Worm (Caenorhabditis elegans) whole organism, mixed stage, embryonic: ENCODE measurements around the gene gpx-3.

Experiments used
- M03D4.4 ChIP-seq: sonication (generic microtip); optimal IDR thresholded peaks from 2 replicates; lab custom pipeline; 2017; ENCODE audit warnings: mild to moderate bottlenecking, missing genetic modification characterization, missing compliant biosample characterization
- bed-3 ChIP-seq: fragments of 200-800 bp; sonication (Bioruptor generic); optimal IDR thresholded peaks from 3 replicates; lab custom pipeline; 2018; ENCODE audit warnings: mild to moderate bottlenecking, missing genetic modification characterization, moderate library complexity, missing compliant biosample characterization
- blmp-1 ChIP-seq: fragments of 150-350 bp; optimal IDR thresholded peaks from 2 replicates; lab custom pipeline; 2014; ENCODE audit warnings: missing biosample characterization, missing genetic modification characterization
- ceh-39 ChIP-seq: fragments of 150-350 bp; optimal IDR thresholded peaks from 2 replicates; lab custom pipeline; 2014; ENCODE audit warnings: missing biosample characterization, missing genetic modification characterization
- ceh-43 ChIP-seq: fragments of 200-800 bp; sonication (Bioruptor generic); optimal IDR thresholded peaks from 2 replicates; lab custom pipeline; 2018; ENCODE audit warnings: mild to moderate bottlenecking, missing genetic modification characterization, moderate library complexity, missing compliant biosample characterization
- ceh-83 ChIP-seq: fragments of 200-800 bp; sonication (Bioruptor generic); optimal IDR thresholded peaks from 2 replicates; lab custom pipeline; 2018; ENCODE audit warnings: mild to moderate bottlenecking, missing genetic modification characterization, missing compliant biosample characterization
- ces-1 ChIP-seq: fragments of 150-350 bp; optimal IDR thresholded peaks from 2 replicates; lab custom pipeline; 2014; ENCODE audit warnings: missing biosample characterization, missing genetic modification reagents, missing genetic modification characterization
- cnd-1 ChIP-seq: fragments of 200-800 bp; sonication (Bioruptor generic); optimal IDR thresholded peaks from 2 replicates; lab custom pipeline; 2018; ENCODE audit warnings: mild to moderate bottlenecking, missing genetic modification characterization, missing compliant biosample characterization
- drap-1 ChIP-seq: fragments of 200-800 bp; sonication (Bioruptor generic); optimal IDR thresholded peaks from 3 replicates; lab custom pipeline; 2018; ENCODE audit warnings: mild to moderate bottlenecking, missing genetic modification characterization, missing compliant biosample characterization
- elt-1 ChIP-seq: sonication (generic microtip); optimal IDR thresholded peaks from 2 replicates; lab custom pipeline; 2017; ENCODE audit warnings: missing genetic modification characterization, mild to moderate bottlenecking, missing compliant biosample characterization, antibody characterized with exemption, moderate library complexity, borderline replicate concordance; ENCODE audit not compliant: insufficient read depth
- elt-3 ChIP-seq: fragments of 150-350 bp; optimal IDR thresholded peaks from 2 replicates; lab custom pipeline; 2014; ENCODE audit warnings: missing biosample characterization, missing genetic modification characterization
- flh-1 ChIP-seq: fragments of 200-800 bp; sonication (Bioruptor generic); optimal IDR thresholded peaks from 2 replicates; lab custom pipeline; 2018; ENCODE audit warnings: mild to moderate bottlenecking, missing genetic modification characterization, moderate library complexity, missing compliant biosample characterization
- ham-2 ChIP-seq: fragments of 200-800 bp; sonication (Bioruptor generic); optimal IDR thresholded peaks from 2 replicates; lab custom pipeline; 2018; ENCODE audit warnings: mild to moderate bottlenecking, missing genetic modification characterization, missing compliant biosample characterization
- lin-32 ChIP-seq: fragments of 200-800 bp; sonication (Bioruptor generic); optimal IDR thresholded peaks from 2 replicates; lab custom pipeline; 2018; ENCODE audit warnings: mild to moderate bottlenecking, missing genetic modification characterization, missing compliant biosample characterization
- lsy-2 ChIP-seq: fragments of 150-350 bp; optimal IDR thresholded peaks from 2 replicates; lab custom pipeline; 2014; ENCODE audit warnings: missing biosample characterization, missing genetic modification characterization
- mab-5 ChIP-seq: fragments of 150-350 bp; optimal IDR thresholded peaks from 2 replicates; lab custom pipeline; 2014; ENCODE audit warnings: missing biosample characterization, missing genetic modification characterization
- mep-1 ChIP-seq: fragments of 150-350 bp; optimal IDR thresholded peaks from 2 replicates; lab custom pipeline; 2017; ENCODE audit warnings: missing biosample characterization, missing genetic modification reagents, missing genetic modification characterization, inconsistent platforms
- mls-2 ChIP-seq: sonication (generic microtip); optimal IDR thresholded peaks from 2 replicates; lab custom pipeline; 2016; ENCODE audit warnings: mild to moderate bottlenecking, missing genetic modification characterization, moderate library complexity, missing compliant biosample characterization
- nhr-2 ChIP-seq: fragments of 150-350 bp; optimal IDR thresholded peaks from 2 replicates; lab custom pipeline; 2014; ENCODE audit warnings: missing biosample characterization, missing genetic modification characterization
- nhr-237 ChIP-seq: fragments of 150-350 bp; optimal IDR thresholded peaks from 2 replicates; lab custom pipeline; 2014; ENCODE audit warnings: missing biosample characterization, missing genetic modification characterization
- nhr-28 ChIP-seq: fragments of 150-350 bp; optimal IDR thresholded peaks from 2 replicates; lab custom pipeline; 2014; ENCODE audit warnings: missing biosample characterization, missing genetic modification characterization
- pha-4 ChIP-seq: fragments of 150-350 bp; optimal IDR thresholded peaks from 2 replicates; lab custom pipeline; 2018; ENCODE audit warnings: missing biosample characterization, missing genetic modification reagents, missing genetic modification characterization
- sem-2 ChIP-seq: fragments of 200-800 bp; sonication (Bioruptor generic); optimal IDR thresholded peaks from 2 replicates; lab custom pipeline; 2018; ENCODE audit warnings: mild to moderate bottlenecking, missing genetic modification characterization, missing compliant biosample characterization
- sptf-1 ChIP-seq: sonication (generic microtip); optimal IDR thresholded peaks from 2 replicates; lab custom pipeline; 2017; ENCODE audit warnings: mild to moderate bottlenecking, missing genetic modification characterization, moderate library complexity, missing compliant biosample characterization
- tbx-8 ChIP-seq: fragments of 200-800 bp; sonication (Bioruptor generic); optimal IDR thresholded peaks from 2 replicates; lab custom pipeline; 2018; ENCODE audit warnings: mild to moderate bottlenecking, missing genetic modification characterization, moderate library complexity, missing compliant biosample characterization
- unc-120 ChIP-seq: sonication (generic microtip); optimal IDR thresholded peaks from 2 replicates; lab custom pipeline; 2017; ENCODE audit warnings: missing genetic modification characterization, missing compliant biosample characterization; ENCODE audit not compliant: poor library complexity, severe bottlenecking
- unc-39 ChIP-seq: fragments of 150-350 bp; optimal IDR thresholded peaks from 2 replicates; lab custom pipeline; 2014; ENCODE audit warnings: missing biosample characterization, missing genetic modification characterization
- unc-62 ChIP-seq: fragments of 150-350 bp; optimal IDR thresholded peaks from 2 replicates; lab custom pipeline; 2014; ENCODE audit warnings: missing biosample characterization, missing genetic modification reagents, missing genetic modification characterization
- zip-8 ChIP-seq: fragments of 150-350 bp; optimal IDR thresholded peaks from 2 replicates; lab custom pipeline; 2014; ENCODE audit warnings: missing biosample characterization, missing genetic modification characterization
- ztf-11 ChIP-seq: fragments of 150-350 bp; optimal IDR thresholded peaks from 2 replicates; lab custom pipeline; 2014; ENCODE audit warnings: missing biosample characterization, missing genetic modification characterization

The gpx-3 gene

DNA sequence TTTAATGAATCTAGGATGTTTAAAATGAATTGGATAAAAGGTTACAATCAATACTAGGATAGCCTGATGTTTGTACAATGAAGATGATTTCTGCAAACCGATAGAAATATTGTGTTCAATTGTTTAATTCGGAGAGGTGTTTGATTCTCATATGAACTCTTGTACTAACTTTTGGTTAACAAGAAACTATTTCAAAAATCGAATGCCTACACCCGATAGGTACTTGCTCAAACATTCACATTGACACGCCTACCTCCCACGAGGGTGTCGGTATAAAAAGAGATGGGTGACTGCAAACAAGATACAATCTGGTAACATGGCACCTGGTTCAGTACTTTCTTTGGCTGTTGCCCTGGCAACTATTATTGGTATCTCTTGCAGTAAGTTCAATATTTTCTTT lies at the start of gene gpx-3:
Gene gpx-3 (plus strand): TSS at position 301 of the 400 bp plus-strand sequence.
- TF ChIP-seq unc-120 (tag; lab: Kevin White, UChicago) (no peak), ztf-11 (no peak), mep-1 (tag; lab: Kevin White, UChicago) (no peak), lin-32 (GFP tag; lab: Kevin White, UChicago) (no peak), ham-2 (no peak), nhr-237 (tag; lab: Kevin White, UChicago) (no peak), ceh-39 (no peak), blmp-1 (no peak), elt-3 (tag; lab: Kevin White, UChicago) (no peak), sem-2 (GFP tag; lab: Kevin White, UChicago) (no peak), elt-1 (tag; lab: Kevin White, UChicago) (no peak), flh-1 (GFP tag; lab: Kevin White, UChicago) (no peak)

ce11 chrX:9539294-9540030 lies 48.3 kb upstream of the gpx-3 start, which contains the start of gene nuc-1:
nuc-1 (plus strand) TSS chrX:9539905.
- TF ChIP-seq lsy-2 (tag; lab: Kevin White, UChicago) (no peak), pha-4 (tag; lab: Kevin White, UChicago) (no peak), nhr-2 (tag; lab: Kevin White, UChicago) (no peak), unc-39 (tag; lab: Kevin White, UChicago) (no peak), ztf-11 (no peak), unc-120 (tag; lab: Kevin White, UChicago) (no peak), M03D4.4 (tag; lab: Kevin White, UChicago) (no peak), elt-3 (tag; lab: Kevin White, UChicago) (no peak), mab-5 (no peak), elt-1 (tag; lab: Kevin White, UChicago) (no peak), ceh-43 (GFP tag; lab: Kevin White, UChicago) (no peak), blmp-1 (no peak), cnd-1 (tag; lab: Kevin White, UChicago) (no peak), flh-1 (GFP tag; lab: Kevin White, UChicago) (no peak), nhr-237 (tag; lab: Kevin White, UChicago) (no peak)

- TF ChIP-seq tbx-8 (GFP tag; lab: Kevin White, UChicago) (no peak), lsy-2 (tag; lab: Kevin White, UChicago) (no peak), elt-3 (tag; lab: Kevin White, UChicago) (no peak), zip-8 (tag; lab: Kevin White, UChicago) (no peak), nhr-28 (tag; lab: Kevin White, UChicago) (no peak), pha-4 (tag; lab: Kevin White, UChicago) (no peak), ztf-11 (no peak), bed-3 (GFP tag; lab: Kevin White, UChicago) (no peak), drap-1 (GFP tag; lab: Kevin White, UChicago) (no peak), mep-1 (tag; lab: Kevin White, UChicago) (no peak), mls-2 (no peak)
- TF ChIP-seq, all 35 proteins: peak for 0
Observed at ce11 chrX:9540464-9540863, 47.3 kb upstream of the gpx-3 start.

DNA sequence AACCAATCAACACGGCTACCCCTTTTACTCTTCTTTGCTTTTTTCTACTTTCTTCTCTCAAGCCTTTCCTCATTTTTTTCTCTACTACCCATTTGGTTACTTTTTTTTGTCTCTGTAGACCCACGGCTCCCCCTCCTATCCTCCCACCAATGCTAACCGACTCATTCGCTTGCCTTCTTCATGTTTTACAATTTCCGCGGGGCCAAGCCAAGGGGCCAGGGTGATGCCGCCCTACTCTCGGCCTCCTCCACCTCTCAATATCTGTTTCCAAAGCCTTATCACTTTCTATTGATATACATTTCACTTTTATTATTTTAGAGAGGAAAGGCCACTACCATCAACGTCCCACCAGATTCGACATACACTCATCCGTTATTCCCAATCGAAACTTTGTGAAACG lies 44.4 kb upstream of the gpx-3 start, which contains the start of gene F49E2.5:
Gene F49E2.5 (plus strand): TSS at position 301 of the 400 bp plus-strand sequence.
- no peak for TF ChIP-seq ztf-11
- no peak for TF ChIP-seq ham-2
- TF ChIP-seq unc-120 (tag; lab: Kevin White, UChicago) = no peak
- TF ChIP-seq flh-1 (GFP tag; lab: Kevin White, UChicago) = no peak
- no peak for TF ChIP-seq zip-8 (tag; lab: Kevin White, UChicago)
- no peak for TF ChIP-seq ceh-83 (GFP tag; lab: Kevin White, UChicago)
- TF ChIP-seq mep-1 (tag; lab: Kevin White, UChicago) = no peak
- TF ChIP-seq lin-32 (GFP tag; lab: Kevin White, UChicago) = no peak
- no peak for TF ChIP-seq elt-3 (tag; lab: Kevin White, UChicago)
- TF ChIP-seq ces-1 (GFP tag; lab: Kevin White, UChicago) = no peak
- TF ChIP-seq unc-62 (GFP tag; lab: Kevin White, UChicago) = no peak
- no peak for TF ChIP-seq sptf-1 (tag; lab: Kevin White, UChicago)
- no peak for TF ChIP-seq mls-2
